Fruit fly (Drosophila melanogaster): ENCODE results near the gene CG5731.

DNA sequence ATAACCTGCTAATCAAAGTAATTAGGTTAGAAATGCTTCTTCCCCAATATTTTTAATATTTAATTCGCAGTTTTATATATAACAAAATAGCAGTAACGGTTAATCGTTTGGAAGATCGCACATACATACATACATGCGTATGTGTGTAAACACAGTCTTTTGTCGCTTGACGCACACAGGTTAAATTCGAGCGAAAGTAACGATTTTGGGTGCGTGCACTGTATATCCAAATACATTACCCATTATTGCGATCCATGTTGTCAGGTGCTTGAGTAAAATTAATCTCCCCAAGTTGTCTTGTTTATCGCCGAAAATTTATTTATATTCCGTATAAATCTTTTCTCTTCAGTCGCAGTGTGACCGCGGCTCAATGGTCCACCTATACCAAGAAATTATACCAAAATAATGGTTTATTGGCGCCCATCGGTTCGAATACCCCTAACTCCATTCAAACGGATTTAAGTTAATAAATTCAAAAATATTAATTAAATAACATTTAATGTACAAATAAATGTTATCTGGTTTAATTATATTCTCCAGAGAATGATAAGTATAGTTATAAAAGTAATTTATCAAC, 5.5 kb downstream of the CG5731 start, which contains the start of gene CG34159:
- TF ChIP-seq CG32264 (GFP tag; optimal IDR thresholded peaks at IDR 0.05), result no peak
- no peak for TF ChIP-seq pan (optimal IDR thresholded peaks at IDR 0.05)
- no peak for TF ChIP-seq CG9705 (GFP tag; optimal IDR thresholded peaks at IDR 0.05)
- TF ChIP-seq Dif (GFP tag; optimal IDR thresholded peaks at IDR 0.05; ENCODE audit: partially characterized antibody), result no peak
- no peak for TF ChIP-seq h (GFP tag; optimal IDR thresholded peaks at IDR 0.05)
- no peak for TF ChIP-seq psq (GFP tag; optimal IDR thresholded peaks at IDR 0.05)

All from whole organism, wandering third instar larva.